Worm (Caenorhabditis elegans) whole organism, L4/young adult: Measurements from ENCODE around the gene ham-1.

Source experiments
- W03F9.2 ChIP-seq: fragments of 150-350 bp; optimal IDR thresholded peaks from 2 replicates; lab custom pipeline; 2014; ENCODE audit warnings: missing biosample characterization, missing genetic modification characterization
- him-1 ChIP-seq: sonication (generic microtip); optimal IDR thresholded peaks from 2 replicates; lab custom pipeline; 2016; ENCODE audit warnings: missing genotype, missing genetic modification reagents, missing genetic modification characterization, missing compliant biosample characterization

DNA sequence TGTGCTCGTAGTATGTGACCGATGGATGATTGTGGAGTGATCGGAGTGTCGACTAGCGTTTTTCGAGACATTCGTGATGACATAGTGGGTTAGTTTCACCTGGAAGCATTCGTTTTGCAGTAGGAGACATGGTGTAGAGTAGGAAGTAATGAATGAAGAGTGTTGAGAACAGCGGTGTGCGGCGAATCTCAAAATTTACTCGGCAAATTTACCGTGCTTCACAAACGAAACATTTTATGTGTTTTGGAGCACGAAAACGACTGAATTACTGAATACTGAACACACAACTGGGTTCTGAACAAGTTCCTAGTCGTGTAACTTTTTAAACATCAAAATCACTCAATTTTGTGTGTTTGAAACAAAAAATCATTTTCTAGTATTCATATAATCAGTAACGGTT lies 39.1 kb downstream of the ham-1 start, which contains the start of gene K08E7.6:
- TF ChIP-seq him-1 (tag; lab: Kevin White, UChicago) (no peak), W03F9.2 (tag; lab: Kevin White, UChicago) (no peak)
